Fruit fly (Drosophila melanogaster): ENCODE data around the gene CG6006.

CG6006 gene

dm6 chr3R:16209714-16210553 is 55.2 kb downstream of the CG6006 start (continued):
- TF ChIP-seq Sox14 (GFP tag; optimal IDR thresholded peaks at IDR 0.05) (peak; percentile 56), dsx (GFP tag; optimal IDR thresholded peaks at IDR 0.05; ENCODE audit: poor library complexity, severe bottlenecking) (peak; percentile 75), CG15336 (GFP tag; IDR thresholded peaks at IDR 0.05) (no peak), spab (GFP tag; optimal IDR thresholded peaks at IDR 0.05) (peak; percentile 84), svp (GFP tag) (peak; percentile 87), CG6276 (GFP tag; optimal IDR thresholded peaks at IDR 0.05) (peak; percentile 73), CG11294 (GFP tag; IDR thresholded peaks at IDR 0.05) (no peak), net (GFP tag; optimal IDR thresholded peaks at IDR 0.05) (peak; percentile 69), OdsH (GFP tag; optimal IDR thresholded peaks at IDR 0.05) (peak; percentile 81), CG8119 (GFP tag; IDR thresholded peaks at IDR 0.05) (0 out of 3 replicates have a peak, but pooled peaks have one; percentile 39), CG7368 (GFP tag; optimal IDR thresholded peaks at IDR 0.05) (peak; percentile 55), dac (GFP tag; optimal IDR thresholded peaks at IDR 0.05) (peak; percentile 26), CG6163 (GFP tag; IDR thresholded peaks at IDR 0.05) (peak; percentile 40; the same call in 2 of the 3 replicates), CG10669 (GFP tag; optimal IDR thresholded peaks at IDR 0.05) (peak; percentile 82), fd85E (GFP tag; optimal IDR thresholded peaks at IDR 0.05) (peak; percentile 39), cyc (GFP tag; optimal IDR thresholded peaks at IDR 0.05) (peak; percentile 54), CG31627 (GFP tag; optimal IDR thresholded peaks at IDR 0.05) (peak; percentile 59), Sox102F (GFP tag; optimal IDR thresholded peaks at IDR 0.05) (peak; percentile 74), Blimp-1 (GFP tag; optimal IDR thresholded peaks at IDR 0.05) (peak; percentile 59), fd59A (GFP tag; optimal IDR thresholded peaks at IDR 0.05) (peak; percentile 76), CG8632 (GFP tag; optimal IDR thresholded peaks at IDR 0.05) (peak; percentile 84), Gug (GFP tag; IDR thresholded peaks at IDR 0.05) (no peak), Met (GFP tag; optimal IDR thresholded peaks at IDR 0.05) (peak; percentile 74), fkh (GFP tag; optimal IDR thresholded peaks at IDR 0.05) (no peak), CG10631 (GFP tag; optimal IDR thresholded peaks at IDR 0.05) (peak; percentile 87), achi (GFP tag; optimal IDR thresholded peaks at IDR 0.05) (peak; percentile 83), Eip93F (GFP tag; optimal IDR thresholded peaks at IDR 0.05) (peak; percentile 16), ss (GFP tag; optimal IDR thresholded peaks at IDR 0.05) (peak; percentile 58 to 90), CG1621 (tag; optimal IDR thresholded peaks at IDR 0.05) (no peak)

dm6 chr3R:16210808-16211578 is 56.2 kb downstream of the CG6006 start:
- TF ChIP-seq CG31627 (GFP tag; optimal IDR thresholded peaks at IDR 0.05) (peak; percentile 43), Eip75B (GFP tag; optimal IDR thresholded peaks at IDR 0.05) (peak; percentile 14), salr (GFP tag; optimal IDR thresholded peaks at IDR 0.05) (peak in 1 of 2 experiments; percentile 85), fd85E (GFP tag; optimal IDR thresholded peaks at IDR 0.05) (no peak), CG4318 (GFP tag; optimal IDR thresholded peaks at IDR 0.05) (peak; percentile 28), fkh (GFP tag; optimal IDR thresholded peaks at IDR 0.05) (no peak), CG11294 (GFP tag; IDR thresholded peaks at IDR 0.05) (no peak), net (GFP tag; optimal IDR thresholded peaks at IDR 0.05) (peak; percentile 45), dsx (GFP tag; optimal IDR thresholded peaks at IDR 0.05; ENCODE audit: poor library complexity, severe bottlenecking) (no peak), CG10631 (GFP tag; optimal IDR thresholded peaks at IDR 0.05) (peak; percentile 68), CG7368 (GFP tag; optimal IDR thresholded peaks at IDR 0.05) (no peak), CG8119 (GFP tag; IDR thresholded peaks at IDR 0.05) (peak; percentile 13; the same call in 1 of the 3 replicates), Lpt (GFP tag; optimal IDR thresholded peaks at IDR 0.05) (no peak), acj6 (GFP tag; optimal IDR thresholded peaks at IDR 0.05) (peak; percentile 61), CG8632 (GFP tag; optimal IDR thresholded peaks at IDR 0.05) (peak; percentile 6), cyc (GFP tag; optimal IDR thresholded peaks at IDR 0.05) (peak; percentile 23), topi (GFP tag; optimal IDR thresholded peaks at IDR 0.05) (peak; percentile 68), OdsH (GFP tag; optimal IDR thresholded peaks at IDR 0.05) (peak; percentile 51), Gug (GFP tag; IDR thresholded peaks at IDR 0.05) (0 out of 2 replicates have a peak, but pooled peaks have one; percentile 40), CG9139 (GFP tag; optimal IDR thresholded peaks at IDR 0.05) (no peak), CG6792 (GFP tag; optimal IDR thresholded peaks at IDR 0.05) (no peak), Eip78C (GFP tag) (peak; percentile 91), Sox102F (GFP tag; optimal IDR thresholded peaks at IDR 0.05) (peak; percentile 10), ss (GFP tag; optimal IDR thresholded peaks at IDR 0.05) (peak in 1 of 2 experiments; percentile 27), pdm3 (GFP tag; optimal IDR thresholded peaks at IDR 0.05) (peak; percentile 50), CG1621 (tag; optimal IDR thresholded peaks at IDR 0.05) (peak; percentile 63), CG11762 (GFP tag; optimal IDR thresholded peaks at IDR 0.05; ENCODE audit: insufficient read depth) (peak; percentile 42), CG6163 (GFP tag; IDR thresholded peaks at IDR 0.05) (peak; percentile 43; the same call in 1 of the 3 replicates), achi (GFP tag; optimal IDR thresholded peaks at IDR 0.05) (no peak), Sox14 (GFP tag; optimal IDR thresholded peaks at IDR 0.05) (peak; percentile 42), CG15336 (GFP tag; IDR thresholded peaks at IDR 0.05) (peak; percentile 9; the same call in 1 of the 2 replicates), Ets96B (tag; optimal IDR thresholded peaks at IDR 0.05) (peak; percentile 43), svp (GFP tag) (peak; percentile 79), esn (GFP tag; optimal IDR thresholded peaks at IDR 0.05) (peak; percentile 75)
